Worm (Caenorhabditis elegans) whole organism, L2 larva: ENCODE results near the gene act-2.

Experiments
- F13H6.1 ChIP-seq: sonication (generic microtip); optimal IDR thresholded peaks from 2 replicates; lab custom pipeline; 2016; ENCODE audit warnings: missing genetic modification characterization, missing compliant biosample characterization
- Y55F3AM.14 ChIP-seq: fragments of 200-800 bp; sonication (Bioruptor generic); optimal IDR thresholded peaks from 2 replicates; lab custom pipeline; 2018; ENCODE audit warnings: mild to moderate bottlenecking, missing genetic modification characterization, missing compliant biosample characterization
- ZK546.5 ChIP-seq: sonication (generic microtip); optimal IDR thresholded peaks from 2 replicates; lab custom pipeline; 2017; ENCODE audit warnings: missing biosample characterization, missing genetic modification characterization
- alr-1 ChIP-seq: fragments of 150-350 bp; optimal IDR thresholded peaks from 2 replicates; lab custom pipeline; 2014; ENCODE audit warnings: missing biosample characterization, missing genetic modification characterization
- aly-2 ChIP-seq: fragments of 150-350 bp; optimal IDR thresholded peaks from 2 replicates; lab custom pipeline; 2014; ENCODE audit warnings: missing biosample characterization, missing genetic modification characterization
- ama-1 ChIP-seq: fragments of 150-350 bp; optimal IDR thresholded peaks from 2 replicates; lab custom pipeline; 2018; ENCODE audit warnings: inconsistent platforms
- blmp-1 ChIP-seq: sonication (generic microtip); optimal IDR thresholded peaks from 2 replicates; lab custom pipeline; 2017; ENCODE audit warnings: missing genetic modification characterization, mild to moderate bottlenecking, missing compliant biosample characterization, antibody characterized with exemption, moderate library complexity; ENCODE audit not compliant: insufficient read depth
- ceh-16 ChIP-seq: fragments of 150-350 bp; optimal IDR thresholded peaks from 2 replicates; lab custom pipeline; 2014; ENCODE audit warnings: missing biosample characterization, missing genetic modification characterization
- ceh-82 ChIP-seq: fragments of 150-350 bp; optimal IDR thresholded peaks from 2 replicates; lab custom pipeline; 2014; ENCODE audit warnings: missing biosample characterization, missing genetic modification characterization
- crh-2 ChIP-seq: sonication (generic microtip); optimal IDR thresholded peaks from 2 replicates; lab custom pipeline; 2017; ENCODE audit warnings: missing biosample characterization, missing genetic modification characterization
- dmd-4 ChIP-seq: sonication (generic microtip); optimal IDR thresholded peaks from 2 replicates; lab custom pipeline; 2017; ENCODE audit warnings: missing biosample characterization, missing genetic modification characterization
- elt-1 ChIP-seq: fragments of 150-350 bp; optimal IDR thresholded peaks from 2 replicates; lab custom pipeline; 2014; ENCODE audit warnings: missing biosample characterization, missing genetic modification characterization
- fos-1 ChIP-seq: fragments of 150-350 bp; optimal IDR thresholded peaks from 2 replicates; lab custom pipeline; 2014; ENCODE audit warnings: missing biosample characterization, missing genetic modification characterization
- lin-11 ChIP-seq: fragments of 150-350 bp; sonication (generic microtip); optimal IDR thresholded peaks from 2 replicates; lab custom pipeline; 2014; ENCODE audit warnings: missing biosample characterization, missing genetic modification characterization, inconsistent platforms, mixed read lengths
- lin-39 ChIP-seq: fragments of 150-350 bp; optimal IDR thresholded peaks from 2 replicates; lab custom pipeline; 2014; ENCODE audit warnings: missing biosample characterization, missing genetic modification reagents, missing genetic modification characterization
- mbf-1 ChIP-seq: sonication (generic microtip); optimal IDR thresholded peaks from 2 replicates; lab custom pipeline; 2017; ENCODE audit warnings: missing biosample characterization, missing genetic modification characterization
- nhr-11 ChIP-seq: fragments of 150-350 bp; optimal IDR thresholded peaks from 2 replicates; lab custom pipeline; 2014; ENCODE audit warnings: missing biosample characterization, missing genetic modification characterization
- nhr-12 ChIP-seq: fragments of 150-350 bp; optimal IDR thresholded peaks from 2 replicates; lab custom pipeline; 2014; ENCODE audit warnings: missing biosample characterization, missing genetic modification characterization
- nhr-129 ChIP-seq: fragments of 150-350 bp; optimal IDR thresholded peaks from 2 replicates; lab custom pipeline; 2014; ENCODE audit warnings: missing biosample characterization, missing genetic modification characterization
- nhr-21 ChIP-seq: fragments of 150-350 bp; optimal IDR thresholded peaks from 2 replicates; lab custom pipeline; 2014; ENCODE audit warnings: missing biosample characterization, missing genetic modification characterization
- nhr-23 ChIP-seq: fragments of 150-350 bp; optimal IDR thresholded peaks from 2 replicates; lab custom pipeline; 2014; ENCODE audit warnings: missing biosample characterization, missing genetic modification reagents, missing genetic modification characterization
- nhr-237 ChIP-seq: fragments of 150-350 bp; optimal IDR thresholded peaks from 2 replicates; lab custom pipeline; 2014; ENCODE audit warnings: missing biosample characterization, missing genetic modification characterization
- nhr-25 ChIP-seq: fragments of 150-350 bp; sonication (generic microtip); optimal IDR thresholded peaks from 3 replicates; lab custom pipeline; 2014; ENCODE audit warnings: missing biosample characterization, missing genetic modification characterization
- nhr-6 ChIP-seq: fragments of 150-350 bp; optimal IDR thresholded peaks from 2 replicates; lab custom pipeline; 2014; ENCODE audit warnings: missing biosample characterization, missing genetic modification characterization
- nhr-77 ChIP-seq: fragments of 150-350 bp; optimal IDR thresholded peaks from 2 replicates; lab custom pipeline; 2014; ENCODE audit warnings: missing biosample characterization, missing genetic modification characterization
- peb-1 ChIP-seq: fragments of 150-350 bp; optimal IDR thresholded peaks from 2 replicates; lab custom pipeline; 2014; ENCODE audit warnings: missing biosample characterization, missing genetic modification characterization
- sem-4 ChIP-seq: fragments of 150-350 bp; optimal IDR thresholded peaks from 2 replicates; lab custom pipeline; 2014; ENCODE audit warnings: missing biosample characterization, missing genetic modification reagents, missing genetic modification characterization
- skn-1 ChIP-seq: sonication (generic microtip); optimal IDR thresholded peaks from 2 replicates; lab custom pipeline; 2017; ENCODE audit warnings: missing biosample characterization, missing genetic modification characterization
- sma-3 ChIP-seq: sonication (generic microtip); optimal IDR thresholded peaks from 2 replicates; lab custom pipeline; 2016; ENCODE audit warnings: missing genetic modification reagents, missing genetic modification characterization, missing compliant biosample characterization
- snpc-4 ChIP-seq: fragments of 150-350 bp; optimal IDR thresholded peaks from 2 replicates; lab custom pipeline; 2014; ENCODE audit warnings: missing biosample characterization, missing genetic modification characterization
- unc-39 ChIP-seq: fragments of 150-350 bp; optimal IDR thresholded peaks from 2 replicates; lab custom pipeline; 2014; ENCODE audit warnings: missing biosample characterization, missing genetic modification characterization
- unc-55 ChIP-seq: fragments of 150-350 bp; sonication (generic microtip); optimal IDR thresholded peaks from 3 replicates; lab custom pipeline; 2014; ENCODE audit warnings: missing biosample characterization, missing genetic modification reagents, missing genetic modification characterization
- unc-62 ChIP-seq: fragments of 150-350 bp; optimal IDR thresholded peaks from 2 replicates; lab custom pipeline; 2014; ENCODE audit warnings: missing biosample characterization, missing genetic modification reagents, missing genetic modification characterization
- ztf-1 ChIP-seq: fragments of 200-800 bp; sonication (Bioruptor generic); conservative IDR thresholded peaks from 2 replicates; pipeline ENCODE4 v1.3.6; 2022; ENCODE audit warnings: missing genetic modification characterization, missing compliant biosample characterization
- ztf-4 ChIP-seq: fragments of 150-350 bp; optimal IDR thresholded peaks from 2 replicates; lab custom pipeline; 2014; ENCODE audit warnings: missing biosample characterization, missing genetic modification characterization

Gene act-2

DNA sequence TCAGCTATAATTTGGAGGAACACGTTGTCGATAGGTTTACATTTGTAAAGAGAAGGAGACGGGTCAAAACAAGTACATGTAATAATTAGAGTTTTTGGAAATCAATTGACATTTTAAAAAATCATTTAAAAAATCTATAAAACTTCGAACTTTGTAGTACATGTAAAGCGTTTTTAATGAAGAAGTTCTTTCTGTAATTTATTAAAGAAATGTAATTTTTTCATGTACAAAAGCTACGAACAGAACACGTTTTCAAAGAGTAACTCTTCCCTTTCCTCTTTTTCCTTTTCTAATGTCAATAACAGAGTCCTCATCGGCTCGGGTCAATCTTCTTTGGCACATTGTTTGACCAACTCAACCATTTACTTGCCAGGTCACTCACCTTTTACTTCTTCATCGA lies 34.2 kb downstream of the act-2 start, which contains the start of gene C45B11.6:
C45B11.6 (plus strand) TSS at position 301 of the 400 bp plus-strand sequence.
- no peak for TF ChIP-seq ZK546.5 (tag; lab: Kevin White, UChicago)
- no peak for TF ChIP-seq nhr-25 (tag; lab: Kevin White, UChicago)
- TF ChIP-seq unc-55 (GFP tag; lab: Kevin White, UChicago), result no peak
- TF ChIP-seq sma-3 (GFP tag; lab: Kevin White, UChicago), result no peak
- no peak for TF ChIP-seq nhr-77 (tag; lab: Kevin White, UChicago)
- TF ChIP-seq nhr-21 (tag; lab: Kevin White, UChicago), result no peak
- no peak for TF ChIP-seq sem-4 (tag; lab: Kevin White, UChicago)
- no peak for TF ChIP-seq ztf-1
- TF ChIP-seq crh-2 (tag; lab: Kevin White, UChicago), result no peak
- no peak for TF ChIP-seq aly-2 (tag; lab: Kevin White, UChicago)
- no peak for TF ChIP-seq snpc-4 (tag; lab: Kevin White, UChicago)
- TF ChIP-seq blmp-1 (tag; lab: Kevin White, UChicago), result no peak
- TF ChIP-seq ceh-16 (tag; lab: Kevin White, UChicago), result no peak
- TF ChIP-seq nhr-237 (tag; lab: Kevin White, UChicago), result no peak
- no peak for TF ChIP-seq nhr-11 (tag; lab: Kevin White, UChicago)
- TF ChIP-seq elt-1 (tag; lab: Kevin White, UChicago), result no peak
- no peak for TF ChIP-seq ama-1
- TF ChIP-seq F13H6.1, result no peak
- TF ChIP-seq mbf-1 (tag; lab: Kevin White, UChicago), result no peak

DNA sequence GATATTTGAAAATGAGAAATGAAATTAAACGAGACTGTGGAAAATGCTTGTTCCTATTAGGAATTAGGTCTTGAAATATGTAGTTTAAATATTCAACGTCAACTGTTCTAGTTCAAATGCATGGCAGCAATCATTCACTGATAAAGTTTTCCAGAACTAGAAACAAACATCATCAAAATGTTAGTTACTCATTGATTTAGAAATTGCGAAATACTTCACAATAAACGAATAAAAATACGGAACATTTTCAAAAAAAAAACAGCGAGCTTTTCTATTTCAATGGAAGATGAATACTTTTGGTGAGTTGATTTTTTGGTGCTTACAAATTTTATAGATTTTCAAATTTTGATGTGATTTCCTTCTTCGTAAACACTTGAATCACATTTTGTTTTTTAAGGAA lies 35.4 kb downstream of the act-2 start, which contains the start of gene C45B11.2:
C45B11.2 (plus strand) TSS at position 173 of the 400 bp plus-strand sequence.
- peak; percentile 52 for TF ChIP-seq nhr-129 (tag; lab: Kevin White, UChicago)
- no peak for TF ChIP-seq lin-11
- peak; percentile 37 for TF ChIP-seq fos-1 (tag; lab: Kevin White, UChicago)
- TF ChIP-seq unc-62 (GFP tag; lab: Kevin White, UChicago), result no peak

DNA sequence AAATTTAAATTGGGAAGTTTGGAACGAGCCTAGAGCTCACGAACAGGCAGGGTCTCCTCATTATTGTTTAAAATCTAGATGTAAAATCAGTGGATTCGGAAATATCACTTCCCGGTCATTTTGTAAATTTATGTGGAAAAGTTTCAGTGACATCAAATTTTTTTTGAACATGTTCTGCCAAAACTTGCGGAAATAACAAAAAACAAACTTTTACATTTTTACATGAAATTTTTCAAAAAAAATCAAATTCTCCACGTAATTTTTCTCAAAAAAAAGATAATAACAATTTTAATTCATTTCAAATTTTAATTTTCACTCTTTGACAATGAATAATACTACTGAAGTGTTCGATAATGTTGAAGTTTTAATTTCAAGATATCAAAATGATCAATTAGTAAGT lies 36.5 kb downstream of the act-2 start, which contains the start of gene C45B11.5:
C45B11.5 (plus strand) TSS at position 301 of the 400 bp plus-strand sequence.
- TF ChIP-seq dmd-4 (tag; lab: Kevin White, UChicago) (no peak), nhr-25 (tag; lab: Kevin White, UChicago) (no peak), elt-1 (tag; lab: Kevin White, UChicago) (no peak), nhr-237 (tag; lab: Kevin White, UChicago) (no peak), ama-1 (no peak), nhr-23 (tag; lab: Kevin White, UChicago) (no peak), nhr-129 (tag; lab: Kevin White, UChicago) (no peak), nhr-6 (no peak), F13H6.1 (no peak), snpc-4 (tag; lab: Kevin White, UChicago) (no peak), blmp-1 (tag; lab: Kevin White, UChicago) (no peak), sem-4 (tag; lab: Kevin White, UChicago) (no peak), lin-11 (no peak), nhr-12 (no peak), sma-3 (GFP tag; lab: Kevin White, UChicago) (no peak), ztf-4 (tag; lab: Kevin White, UChicago) (no peak), lin-39 (tag; lab: Kevin White, UChicago) (no peak)

DNA sequence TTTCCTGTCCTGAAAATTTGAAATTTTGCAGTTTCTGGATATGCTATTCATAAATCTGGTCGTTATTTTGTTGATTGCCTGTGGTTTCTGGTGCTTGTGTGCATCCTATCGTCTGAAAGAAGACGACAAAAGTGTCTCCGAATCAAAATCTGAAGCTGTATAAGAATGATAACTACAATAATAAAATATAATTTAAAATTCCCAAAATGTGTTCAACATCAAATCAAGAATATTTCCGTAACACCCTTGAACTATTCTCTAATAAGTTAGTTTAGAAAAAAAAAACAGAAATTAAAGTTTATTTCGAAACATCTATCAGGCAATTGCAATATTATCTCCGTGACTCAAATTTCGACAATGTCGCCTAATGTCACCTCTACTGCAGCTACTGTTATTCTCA lies 37.5 kb downstream of the act-2 start, which contains the start of gene C45B11.8:
C45B11.8 (plus strand) TSS at position 301 of the 400 bp plus-strand sequence.
- no peak for TF ChIP-seq unc-39
- TF ChIP-seq ceh-82 (tag; lab: Kevin White, UChicago), result no peak
- TF ChIP-seq skn-1, result no peak
- no peak for TF ChIP-seq nhr-21 (tag; lab: Kevin White, UChicago)
- TF ChIP-seq sem-4 (tag; lab: Kevin White, UChicago), result no peak
- no peak for TF ChIP-seq ceh-16 (tag; lab: Kevin White, UChicago)
- no peak for TF ChIP-seq blmp-1 (tag; lab: Kevin White, UChicago)
- TF ChIP-seq nhr-12, result no peak
- TF ChIP-seq alr-1 (tag; lab: Kevin White, UChicago), result no peak
- TF ChIP-seq F13H6.1, result no peak
- TF ChIP-seq nhr-11 (tag; lab: Kevin White, UChicago), result no peak
- no peak for TF ChIP-seq snpc-4 (tag; lab: Kevin White, UChicago)
- TF ChIP-seq nhr-237 (tag; lab: Kevin White, UChicago), result no peak
- no peak for TF ChIP-seq peb-1
- no peak for TF ChIP-seq Y55F3AM.14
- no peak for TF ChIP-seq mbf-1 (tag; lab: Kevin White, UChicago)
